Fruit fly (Drosophila melanogaster): ENCODE measurements around the gene CG32259.

CG32259 gene

dm6 chr3L:4069069-4069468 is at the start of gene CG32259:
TSS of gene CG32259 (plus strand) at chr3L:4069369.
- no peak for TF ChIP-seq Dll (optimal IDR thresholded peaks at IDR 0.05)
- no peak for TF ChIP-seq EcR (GFP tag; optimal IDR thresholded peaks at IDR 0.05)
- no peak for TF ChIP-seq pan (optimal IDR thresholded peaks at IDR 0.05)

- TF ChIP-seq Dll (optimal IDR thresholded peaks at IDR 0.05) (no peak), psq (optimal IDR thresholded peaks at IDR 0.05) (no peak), CG8478 (optimal IDR thresholded peaks at IDR 0.05) (no peak), pan (optimal IDR thresholded peaks at IDR 0.05) (no peak), EcR (GFP tag; optimal IDR thresholded peaks at IDR 0.05) (no peak), usp (GFP tag; optimal IDR thresholded peaks at IDR 0.05) (no peak)
These were observed 47.8 kb upstream of the CG32259 start, which contains the start of gene Mul1 for dm6 chr3L:4021260-4021831. TSS of gene Mul1 (plus strand) at chr3L:4021457.

- TF ChIP-seq usp (GFP tag; optimal IDR thresholded peaks at IDR 0.05) (no peak), pan (optimal IDR thresholded peaks at IDR 0.05) (no peak), Dll (optimal IDR thresholded peaks at IDR 0.05) (no peak), CG8478 (optimal IDR thresholded peaks at IDR 0.05) (no peak), EcR (GFP tag; optimal IDR thresholded peaks at IDR 0.05) (no peak), psq (optimal IDR thresholded peaks at IDR 0.05) (no peak)
These were observed 44.7 kb upstream of the CG32259 start for dm6 chr3L:4024464-4024863.

- TF ChIP-seq Dll (optimal IDR thresholded peaks at IDR 0.05) (no peak), pan (optimal IDR thresholded peaks at IDR 0.05) (no peak), CG8478 (optimal IDR thresholded peaks at IDR 0.05) (no peak), psq (optimal IDR thresholded peaks at IDR 0.05) (no peak), usp (GFP tag; optimal IDR thresholded peaks at IDR 0.05) (no peak), EcR (GFP tag; optimal IDR thresholded peaks at IDR 0.05) (no peak)
These were observed 43.2 kb upstream of the CG32259 start, which contains the start of gene CG11594 for dm6 chr3L:4025738-4026505. TSS of gene CG11594 (minus strand) at chr3L:4026011.

- TF ChIP-seq EcR (GFP tag; optimal IDR thresholded peaks at IDR 0.05), result no peak
- TF ChIP-seq psq (optimal IDR thresholded peaks at IDR 0.05), result no peak
- TF ChIP-seq pan (optimal IDR thresholded peaks at IDR 0.05), result no peak
These were observed 42.7 kb upstream of the CG32259 start, which contains the start of gene Gr64a for dm6 chr3L:4026506-4026868. TSS of gene Gr64a (plus strand) at chr3L:4026769.

- no peak for TF ChIP-seq Dll (optimal IDR thresholded peaks at IDR 0.05)
- no peak for TF ChIP-seq usp (GFP tag; optimal IDR thresholded peaks at IDR 0.05)
- no peak for TF ChIP-seq CG8478 (optimal IDR thresholded peaks at IDR 0.05)
- no peak for TF ChIP-seq EcR (GFP tag; optimal IDR thresholded peaks at IDR 0.05)
- TF ChIP-seq psq (optimal IDR thresholded peaks at IDR 0.05), result no peak
- TF ChIP-seq pan (optimal IDR thresholded peaks at IDR 0.05), result no peak
These were observed 40.9 kb upstream of the CG32259 start, which contains the start of the genes Gr64b and Gr64c for dm6 chr3L:4028305-4028704. TSS of gene Gr64b (plus strand) at chr3L:4028605. TSS of gene Gr64c (plus strand) at chr3L:4028605.

- TF ChIP-seq psq (optimal IDR thresholded peaks at IDR 0.05), result no peak
- no peak for TF ChIP-seq usp (GFP tag; optimal IDR thresholded peaks at IDR 0.05)
- TF ChIP-seq EcR (GFP tag; optimal IDR thresholded peaks at IDR 0.05), result no peak
- TF ChIP-seq Dll (optimal IDR thresholded peaks at IDR 0.05), result no peak
- TF ChIP-seq CG8478 (optimal IDR thresholded peaks at IDR 0.05), result no peak
These were observed 37.4 kb upstream of the CG32259 start, which contains the start of the genes Gr64d and Gr64e for dm6 chr3L:4031762-4032161. TSS of gene Gr64d (plus strand) at chr3L:4032062. TSS of gene Gr64e (plus strand) at chr3L:4032141.

- no peak for TF ChIP-seq psq (optimal IDR thresholded peaks at IDR 0.05)
- TF ChIP-seq usp (GFP tag; optimal IDR thresholded peaks at IDR 0.05), result no peak
- TF ChIP-seq CG8478 (optimal IDR thresholded peaks at IDR 0.05), result no peak
- TF ChIP-seq pan (optimal IDR thresholded peaks at IDR 0.05), result no peak
- no peak for TF ChIP-seq Dll (optimal IDR thresholded peaks at IDR 0.05)
- TF ChIP-seq EcR (GFP tag; optimal IDR thresholded peaks at IDR 0.05), result no peak
These were observed 33.7 kb upstream of the CG32259 start, which contains the start of gene Gr64f for dm6 chr3L:4035499-4035898. TSS of gene Gr64f (plus strand) at chr3L:4035799.

- TF ChIP-seq EcR (GFP tag; optimal IDR thresholded peaks at IDR 0.05), result no peak
- TF ChIP-seq pan (optimal IDR thresholded peaks at IDR 0.05), result no peak
- no peak for TF ChIP-seq CG8478 (optimal IDR thresholded peaks at IDR 0.05)
- TF ChIP-seq usp (GFP tag; optimal IDR thresholded peaks at IDR 0.05), result no peak
- TF ChIP-seq Dll (optimal IDR thresholded peaks at IDR 0.05), result no peak
- TF ChIP-seq psq (optimal IDR thresholded peaks at IDR 0.05), result no peak
These were observed 28.8 kb upstream of the CG32259 start, which contains the start of the genes CG11593 and Rcd5 for dm6 chr3L:4040247-4040925. TSS of gene CG11593 (minus strand) at chr3L:4040482. TSS of gene Rcd5 (plus strand) at chr3L:4040529.

dm6 chr3L:4044497-4044896 is 24.7 kb upstream of the CG32259 start:
- no peak for TF ChIP-seq EcR (GFP tag; optimal IDR thresholded peaks at IDR 0.05)
- TF ChIP-seq Dll (optimal IDR thresholded peaks at IDR 0.05), result no peak
- no peak for TF ChIP-seq CG8478 (optimal IDR thresholded peaks at IDR 0.05)
- TF ChIP-seq psq (optimal IDR thresholded peaks at IDR 0.05), result no peak
- TF ChIP-seq pan (optimal IDR thresholded peaks at IDR 0.05), result no peak
- TF ChIP-seq usp (GFP tag; optimal IDR thresholded peaks at IDR 0.05), result no peak

dm6 chr3L:4046289-4046688 is 22.9 kb upstream of the CG32259 start, which contains the start of gene CG1136:
TSS of gene CG1136 (plus strand) at chr3L:4046596.
- no peak for TF ChIP-seq usp (GFP tag; optimal IDR thresholded peaks at IDR 0.05)
- TF ChIP-seq Dll (optimal IDR thresholded peaks at IDR 0.05), result no peak
- TF ChIP-seq EcR (GFP tag; optimal IDR thresholded peaks at IDR 0.05), result no peak
- TF ChIP-seq CG8478 (optimal IDR thresholded peaks at IDR 0.05), result no peak
- TF ChIP-seq psq (optimal IDR thresholded peaks at IDR 0.05), result no peak
- TF ChIP-seq pan (optimal IDR thresholded peaks at IDR 0.05), result no peak
